Worm (Caenorhabditis elegans) whole organism, early embryonic: ENCODE results near the gene tmem-24.

Experiments
- B0310.2 ChIP-seq: sonication (generic microtip); optimal IDR thresholded peaks from 2 replicates; lab custom pipeline; 2016; ENCODE audit warnings: mild to moderate bottlenecking, missing genetic modification characterization, missing compliant biosample characterization
- F13C5.2 ChIP-seq: sonication (generic microtip); optimal IDR thresholded peaks from 2 replicates; lab custom pipeline; 2017; ENCODE audit warnings: mild to moderate bottlenecking, missing genetic modification characterization, inconsistent platforms, missing compliant biosample characterization
- aly-1 ChIP-seq: sonication (generic microtip); optimal IDR thresholded peaks from 2 replicates; lab custom pipeline; 2016; ENCODE audit warnings: missing genetic modification characterization, missing compliant biosample characterization
- ama-1 ChIP-seq: fragments of 150-350 bp; optimal IDR thresholded peaks from 2 replicates; lab custom pipeline; 2014
- ceh-13 ChIP-seq: fragments of 200-800 bp; sonication (Bioruptor generic); optimal IDR thresholded peaks from 2 replicates; lab custom pipeline; 2018; ENCODE audit warnings: mild to moderate bottlenecking, missing genetic modification characterization, missing compliant biosample characterization
- ceh-36 ChIP-seq: sonication (generic microtip); optimal IDR thresholded peaks from 2 replicates; lab custom pipeline; 2016; ENCODE audit warnings: missing genetic modification characterization, inconsistent platforms, missing compliant biosample characterization
- ets-7 ChIP-seq: sonication (generic microtip); optimal IDR thresholded peaks from 2 replicates; lab custom pipeline; 2016; ENCODE audit warnings: missing genotype, missing genetic modification characterization, missing compliant biosample characterization
- flt-1 ChIP-seq: fragments of 200-800 bp; sonication (Bioruptor generic); IDR thresholded peaks from 2 replicates; pipeline ENCODE4 v1.3.6; 2022; ENCODE audit warnings: missing genetic modification characterization, missing compliant biosample characterization
- hmbx-1 ChIP-seq: sonication (generic microtip); optimal IDR thresholded peaks from 2 replicates; lab custom pipeline; 2016; ENCODE audit warnings: mild to moderate bottlenecking, missing genetic modification characterization, missing compliant biosample characterization
- hmg-4 ChIP-seq: fragments of 200-800 bp; sonication (Bioruptor generic); optimal IDR thresholded peaks from 2 replicates; lab custom pipeline; 2018; ENCODE audit warnings: mild to moderate bottlenecking, missing genetic modification characterization, missing compliant biosample characterization
- hnd-1 ChIP-seq: sonication (generic microtip); optimal IDR thresholded peaks from 2 replicates; lab custom pipeline; 2016; ENCODE audit warnings: missing genetic modification characterization, missing compliant biosample characterization
- pes-1 ChIP-seq: fragments of 200-800 bp; sonication (Bioruptor generic); IDR thresholded peaks from 2 replicates; pipeline ENCODE4 v1.3.6; 2022; ENCODE audit warnings: missing genetic modification reagents, missing genetic modification characterization, missing compliant biosample characterization
- scrt-1 ChIP-seq: fragments of 200-800 bp; sonication (Bioruptor generic); IDR thresholded peaks from 2 replicates; pipeline ENCODE4 v1.3.6; 2022; ENCODE audit warnings: missing genetic modification characterization, missing compliant biosample characterization
- sea-1 ChIP-seq: fragments of 200-800 bp; sonication (Bioruptor generic); conservative IDR thresholded peaks from 2 replicates; pipeline ENCODE4 v1.3.6; 2022; ENCODE audit warnings: missing genetic modification characterization, missing compliant biosample characterization
- tbx-11 ChIP-seq: fragments of 200-800 bp; sonication (Bioruptor generic); IDR thresholded peaks from 2 replicates; pipeline ENCODE4 v1.3.6; 2022; ENCODE audit warnings: missing genetic modification characterization, missing compliant biosample characterization
- tbx-37 ChIP-seq: fragments of 200-800 bp; sonication (Bioruptor generic); conservative IDR thresholded peaks from 2 replicates; pipeline ENCODE4 v1.3.6; 2022; ENCODE audit warnings: missing genetic modification reagents, missing genetic modification characterization, missing compliant biosample characterization
- tra-4 ChIP-seq: sonication (generic microtip); optimal IDR thresholded peaks from 2 replicates; lab custom pipeline; 2017; ENCODE audit warnings: missing genetic modification characterization, missing compliant biosample characterization

Gene tmem-24

DNA sequence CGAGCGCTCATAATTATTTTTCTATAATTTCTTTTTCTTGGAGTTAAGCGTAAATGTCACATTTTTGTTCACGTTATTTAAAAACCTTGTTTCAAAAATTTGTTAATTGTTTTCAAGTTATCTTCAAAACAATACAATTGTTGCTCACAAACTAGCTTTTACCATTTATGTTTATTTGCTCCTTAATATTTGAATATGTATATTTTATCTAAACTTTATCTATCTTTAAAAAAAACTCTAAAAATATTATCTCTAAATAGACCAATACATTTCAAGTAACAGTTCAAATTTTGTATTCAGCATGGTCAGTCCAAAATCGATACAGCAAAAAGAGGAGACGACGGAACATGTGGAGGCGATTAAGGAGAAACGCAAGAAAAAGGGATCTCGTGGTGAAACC lies 11.3 kb upstream of the tmem-24 start, which contains the start of gene R11G1.7:
Gene R11G1.7 (plus strand): TSS at position 301 of the 400 bp plus-strand sequence.
- TF ChIP-seq hmg-4 (GFP tag; lab: Kevin White, UChicago): no peak
- TF ChIP-seq sea-1 (GFP tag; lab: Robert Waterston, UW): no peak
- no peak for TF ChIP-seq tra-4 (tag; lab: Kevin White, UChicago)

DNA sequence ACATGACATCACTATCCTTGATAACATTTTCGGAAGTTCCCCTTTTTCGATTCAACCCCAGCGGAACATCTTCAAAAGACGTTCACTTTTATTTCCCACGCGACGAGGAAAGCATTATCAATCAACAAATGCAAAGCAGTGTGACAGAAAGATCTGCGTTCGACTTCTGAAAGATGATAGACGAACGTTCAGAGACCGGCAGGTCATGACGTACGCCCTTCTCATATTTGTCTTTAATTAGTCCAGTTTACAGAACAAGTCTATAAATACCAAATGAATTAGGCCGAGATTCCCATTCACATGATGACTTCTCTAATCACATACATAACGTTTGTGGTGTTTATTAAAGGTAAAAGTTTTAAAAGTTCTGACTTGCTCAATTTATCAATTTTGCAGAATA lies 9.9 kb upstream of the tmem-24 start, which contains the start of gene R11G1.11:
Gene R11G1.11 (plus strand): TSS at position 301 of the 400 bp plus-strand sequence.
- TF ChIP-seq hmg-4 (GFP tag; lab: Kevin White, UChicago) (no peak), sea-1 (GFP tag; lab: Robert Waterston, UW) (no peak), scrt-1 (GFP tag; lab: Robert Waterston, UW) (no peak), hmbx-1 (tag; lab: Kevin White, UChicago) (no peak), ets-7 (no peak), flt-1 (GFP tag; lab: Robert Waterston, UW) (no peak), tra-4 (tag; lab: Kevin White, UChicago) (no peak), ceh-36 (no peak), aly-1 (no peak), ama-1 (lab: Kevin White, UChicago) (no peak), hnd-1 (no peak), B0310.2 (tag; lab: Kevin White, UChicago) (no peak), ceh-13 (GFP tag; lab: Kevin White, UChicago) (no peak), F13C5.2 (tag; lab: Kevin White, UChicago) (no peak), tbx-11 (no peak), tbx-37 (GFP tag; lab: Robert Waterston, UW) (no peak)

DNA sequence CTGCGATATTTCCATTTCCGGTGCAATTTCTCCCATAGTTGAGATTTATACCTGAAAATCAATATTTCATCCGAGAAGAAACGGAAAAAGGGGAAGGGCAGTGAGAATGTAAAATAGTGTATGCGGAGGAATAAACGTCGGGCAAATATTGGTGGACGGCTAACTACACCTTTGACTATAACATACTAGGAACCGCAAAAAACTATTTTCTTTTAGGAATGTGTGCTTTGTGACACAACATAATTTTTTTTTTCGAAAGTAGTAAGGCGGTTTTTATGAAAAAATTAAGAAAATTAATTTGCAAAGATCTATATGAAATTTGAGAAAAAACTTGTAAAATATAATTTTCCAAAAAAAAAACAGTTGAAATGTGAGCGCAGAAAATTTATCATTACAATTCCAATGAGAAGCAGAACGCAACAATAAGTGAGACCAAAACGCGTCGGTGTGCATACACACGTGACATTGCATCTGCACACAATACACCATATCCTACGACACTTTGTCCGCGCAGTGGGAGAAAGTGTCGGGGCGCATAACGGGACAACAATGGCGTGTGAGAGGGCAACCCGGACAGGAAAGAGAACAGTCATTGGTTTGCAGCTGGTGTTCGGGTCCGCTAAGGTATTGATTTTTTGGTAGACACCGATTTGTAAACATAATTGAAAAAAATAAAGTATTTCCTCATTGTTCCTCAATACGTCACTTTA lies 5.6 kb upstream of the tmem-24 start, which contains the start of the genes sax-1 and R11G1.2:
Gene sax-1 (minus strand): TSS at position 51 of the 710 bp plus-strand sequence.
Gene R11G1.2 (plus strand): TSS at position 515 of the 710 bp plus-strand sequence.
- TF ChIP-seq B0310.2 (tag; lab: Kevin White, UChicago) (no peak), hmg-4 (GFP tag; lab: Kevin White, UChicago) (peak; percentile 56)

DNA sequence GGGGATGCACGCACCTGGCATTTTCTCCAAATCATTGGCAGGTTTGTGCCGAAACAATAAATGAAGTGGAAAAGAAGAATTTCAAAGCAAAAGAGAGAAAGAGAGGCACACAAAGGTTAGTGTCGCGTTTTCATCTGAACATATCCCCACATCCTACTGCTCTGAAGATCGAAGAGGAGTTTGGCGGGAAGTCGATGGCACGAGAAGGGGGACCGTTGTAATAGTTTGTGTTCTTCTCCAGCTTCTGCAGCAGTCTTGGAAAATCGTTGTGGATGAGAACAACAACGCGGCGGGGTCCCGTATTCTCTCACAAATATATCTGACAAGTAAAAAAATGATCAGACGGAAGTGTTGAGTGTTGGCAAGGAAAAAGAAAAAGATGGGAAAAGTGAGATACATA lies 1.2 kb upstream of the tmem-24 start:
- TF ChIP-seq ceh-13 (GFP tag; lab: Kevin White, UChicago): no peak
- no peak for TF ChIP-seq hmg-4 (GFP tag; lab: Kevin White, UChicago)
- TF ChIP-seq scrt-1 (GFP tag; lab: Robert Waterston, UW): no peak
- no peak for TF ChIP-seq aly-1

DNA sequence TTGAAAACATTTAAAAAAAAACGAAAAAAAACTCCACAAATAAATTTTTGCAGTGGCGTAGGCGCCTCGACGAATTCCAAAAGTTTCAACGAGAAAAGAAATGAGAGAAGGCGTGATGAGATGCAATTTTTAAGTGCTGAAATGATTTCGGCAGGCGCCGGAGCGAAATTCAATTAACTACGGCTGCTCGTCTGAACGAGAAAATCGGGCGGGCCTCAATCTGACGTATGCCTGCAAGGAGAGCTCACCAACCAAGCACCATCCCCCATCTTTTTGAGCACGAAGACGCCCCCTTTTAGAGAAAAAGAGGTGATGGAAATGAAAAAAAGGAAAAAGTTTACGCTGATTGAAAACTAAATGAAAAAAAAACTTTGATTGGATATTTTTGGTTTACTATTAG lies 9.9 kb downstream of the tmem-24 start:
- no peak for TF ChIP-seq sea-1 (GFP tag; lab: Robert Waterston, UW)
- no peak for TF ChIP-seq aly-1
- no peak for TF ChIP-seq scrt-1 (GFP tag; lab: Robert Waterston, UW)
- no peak for TF ChIP-seq ama-1 (lab: Kevin White, UChicago)
- no peak for TF ChIP-seq hmg-4 (GFP tag; lab: Kevin White, UChicago)
- TF ChIP-seq F13C5.2 (tag; lab: Kevin White, UChicago): no peak
- TF ChIP-seq tbx-11: no peak
- no peak for TF ChIP-seq hnd-1
- TF ChIP-seq hmbx-1 (tag; lab: Kevin White, UChicago): no peak
- TF ChIP-seq tbx-37 (GFP tag; lab: Robert Waterston, UW): no peak

DNA sequence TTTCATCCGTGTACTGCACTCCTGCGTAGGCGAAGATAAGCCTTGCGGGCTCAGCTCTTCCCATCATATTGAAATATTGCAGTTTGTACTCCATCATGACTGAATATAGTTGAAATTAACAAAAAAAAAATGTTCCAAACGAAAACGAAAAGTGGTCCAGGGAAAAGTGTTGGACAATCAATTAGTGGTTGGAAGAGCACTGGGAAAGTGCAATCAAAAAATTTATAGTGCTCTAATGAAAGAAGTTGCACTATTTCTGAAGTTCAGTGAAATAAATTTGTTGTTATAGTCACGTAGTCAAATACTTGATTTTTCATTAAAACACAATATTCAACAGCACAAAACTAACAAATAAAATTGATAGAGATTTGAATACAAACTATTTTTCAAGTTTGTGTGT lies 11.0 kb downstream of the tmem-24 start, which contains the start of gene gst-11:
Gene gst-11 (minus strand): TSS at position 101 of the 400 bp plus-strand sequence.
- TF ChIP-seq tra-4 (tag; lab: Kevin White, UChicago) (no peak), flt-1 (GFP tag; lab: Robert Waterston, UW) (no peak), F13C5.2 (tag; lab: Kevin White, UChicago) (no peak), scrt-1 (GFP tag; lab: Robert Waterston, UW) (no peak), ama-1 (lab: Kevin White, UChicago) (no peak), ceh-36 (no peak), ets-7 (no peak), ceh-13 (GFP tag; lab: Kevin White, UChicago) (no peak), sea-1 (GFP tag; lab: Robert Waterston, UW) (no peak), tbx-11 (no peak), B0310.2 (tag; lab: Kevin White, UChicago) (no peak), hmg-4 (GFP tag; lab: Kevin White, UChicago) (no peak), hnd-1 (no peak), hmbx-1 (tag; lab: Kevin White, UChicago) (no peak), tbx-37 (GFP tag; lab: Robert Waterston, UW) (no peak), pes-1 (GFP tag; lab: Robert Waterston, UW) (no peak)

DNA sequence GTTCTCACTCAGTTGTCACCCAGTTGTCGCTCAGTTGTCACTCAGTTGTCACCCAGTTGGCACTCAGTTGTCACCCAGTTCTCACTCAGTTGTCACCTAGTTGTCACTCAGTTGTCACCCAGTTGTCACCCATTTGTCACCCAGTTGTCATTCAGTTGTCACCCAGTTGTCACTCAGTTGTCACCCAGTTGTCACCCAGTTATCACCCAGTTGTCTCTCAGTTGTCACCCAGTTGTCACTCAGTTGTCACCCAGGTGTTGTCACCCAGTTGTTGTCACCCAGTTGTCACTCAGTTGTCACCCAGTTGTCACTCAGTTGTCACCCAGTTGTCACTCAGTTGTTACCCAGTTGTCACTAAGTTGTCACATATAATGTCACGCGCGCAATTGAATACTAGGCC lies 13.1 kb downstream of the tmem-24 start:
- TF ChIP-seq tbx-37 (GFP tag; lab: Robert Waterston, UW): no peak
- TF ChIP-seq sea-1 (GFP tag; lab: Robert Waterston, UW): peak; percentile 72; the same call in 1 of the 2 replicates
- no peak for TF ChIP-seq F13C5.2 (tag; lab: Kevin White, UChicago)
- TF ChIP-seq ceh-13 (GFP tag; lab: Kevin White, UChicago): no peak
- TF ChIP-seq tbx-11: peak; percentile 65
- no peak for TF ChIP-seq ama-1 (lab: Kevin White, UChicago)
- TF ChIP-seq B0310.2 (tag; lab: Kevin White, UChicago): no peak
- TF ChIP-seq aly-1: no peak
- 0 out of 2 replicates have a peak, but pooled peaks have one; percentile 60 for TF ChIP-seq scrt-1 (GFP tag; lab: Robert Waterston, UW)
- TF ChIP-seq tra-4 (tag; lab: Kevin White, UChicago): no peak
